Fruit fly (Drosophila melanogaster) whole organism, embryonic: Measurements from ENCODE around the gene H2.0.

Experiments used
- Antp ChIP-seq: fragments of 200-800 bp; sonication (Bioruptor generic); optimal IDR thresholded peaks from 3 replicates; lab custom pipeline; 2016; ENCODE audit warnings: missing biosample characterization, missing genetic modification characterization
- Atf-2 ChIP-seq: fragments of 200-800 bp; sonication (Bioruptor generic); optimal IDR thresholded peaks from 2 replicates; lab custom pipeline; 2016; ENCODE audit warnings: missing biosample characterization, missing genetic modification characterization
- Atf3 ChIP-seq: fragments of 200-800 bp; sonication (Bioruptor generic); optimal IDR thresholded peaks from 3 replicates; lab custom pipeline; 2016; ENCODE audit warnings: missing biosample characterization, missing genetic modification characterization
- B-H2 ChIP-seq: fragments of 200-800 bp; sonication (Bioruptor generic); optimal IDR thresholded peaks from 2 replicates; lab custom pipeline; 2018; ENCODE audit warnings: missing biosample characterization, mild to moderate bottlenecking, missing genetic modification characterization
- CG10267 ChIP-seq: fragments of 200-800 bp; sonication (Bioruptor generic); optimal IDR thresholded peaks from 2 replicates; lab custom pipeline; 2018; ENCODE audit warnings: missing biosample characterization, mild to moderate bottlenecking, missing genetic modification characterization, moderate library complexity
- CG10654 ChIP-seq: fragments of 200-800 bp; sonication (Bioruptor generic); optimal IDR thresholded peaks from 2 replicates; lab custom pipeline; 2016; ENCODE audit warnings: missing biosample characterization, missing genetic modification characterization
- CG11723 ChIP-seq: fragments of 200-800 bp; sonication (Bioruptor generic); optimal IDR thresholded peaks from 2 replicates; lab custom pipeline; 2017; ENCODE audit warnings: missing biosample characterization, mild to moderate bottlenecking, missing genetic modification characterization
- CG12219 ChIP-seq: fragments of 200-800 bp; sonication (Bioruptor generic); optimal IDR thresholded peaks from 3 replicates; lab custom pipeline; 2018; ENCODE audit warnings: missing biosample characterization, mild to moderate bottlenecking, missing genetic modification characterization
- CG12391 ChIP-seq: fragments of 200-800 bp; sonication (Bioruptor generic); optimal IDR thresholded peaks from 3 replicates; lab custom pipeline; 2018; ENCODE audit warnings: missing biosample characterization, mild to moderate bottlenecking, missing genetic modification characterization, moderate library complexity
- CG13123 ChIP-seq: fragments of 200-800 bp; sonication (Bioruptor generic); optimal IDR thresholded peaks from 2 replicates; lab custom pipeline; 2016; ENCODE audit warnings: missing biosample characterization, missing genetic modification characterization
- CG14710 ChIP-seq: fragments of 200-800 bp; sonication (Bioruptor generic); optimal IDR thresholded peaks from 3 replicates; lab custom pipeline; 2019; ENCODE audit warnings: missing biosample characterization, mild to moderate bottlenecking, missing genetic modification characterization, moderate library complexity
- CG16863 ChIP-seq: fragments of 200-800 bp; sonication (Bioruptor generic); optimal IDR thresholded peaks from 3 replicates; lab custom pipeline; 2016; ENCODE audit warnings: missing biosample characterization, missing genetic modification characterization
- CG17359 ChIP-seq: fragments of 200-800 bp; sonication (Bioruptor generic); optimal IDR thresholded peaks from 3 replicates; lab custom pipeline; 2018; ENCODE audit warnings: missing biosample characterization, mild to moderate bottlenecking, missing genetic modification characterization, moderate library complexity
- CG18262 ChIP-seq: fragments of 200-800 bp; optimal IDR thresholded peaks from 3 replicates; lab custom pipeline; 2019; ENCODE audit warnings: missing biosample characterization, mild to moderate bottlenecking, missing genetic modification characterization, moderate library complexity
- CG18476 ChIP-seq: fragments of 200-800 bp; sonication (Bioruptor generic); optimal IDR thresholded peaks from 2 replicates; lab custom pipeline; 2016; ENCODE audit warnings: missing biosample characterization, mild to moderate bottlenecking, missing genetic modification characterization
- CG33557 ChIP-seq: fragments of 200-800 bp; sonication (Bioruptor generic); optimal IDR thresholded peaks from 2 replicates; lab custom pipeline; 2019; ENCODE audit warnings: missing biosample characterization, mild to moderate bottlenecking, missing genetic modification characterization, moderate library complexity
- CG34422 ChIP-seq: fragments of 200-800 bp; sonication (Bioruptor generic); IDR thresholded peaks from 3 replicates; pipeline ENCODE4 v1.3.6; 2022; ENCODE audit warnings: missing biosample characterization, missing genetic modification characterization
- CG3995 ChIP-seq: fragments of 200-800 bp; sonication (Bioruptor generic); optimal IDR thresholded peaks from 3 replicates; lab custom pipeline; 2016; ENCODE audit warnings: missing biosample characterization, missing genetic modification characterization
- CG6254 ChIP-seq: fragments of 200-800 bp; sonication (Bioruptor generic); optimal IDR thresholded peaks from 3 replicates; lab custom pipeline; 2017; ENCODE audit warnings: mild to moderate bottlenecking, missing biosample characterization, missing genetic modification reagents, missing genetic modification characterization
- CG7839 ChIP-seq: fragments of 200-800 bp; sonication (Bioruptor generic); optimal IDR thresholded peaks from 3 replicates; lab custom pipeline; 2018; ENCODE audit warnings: missing biosample characterization, mild to moderate bottlenecking, missing genetic modification characterization, moderate library complexity
- CG9609 ChIP-seq: fragments of 200-800 bp; sonication (Bioruptor generic); optimal IDR thresholded peaks from 3 replicates; lab custom pipeline; 2016; ENCODE audit warnings: missing biosample characterization, missing genetic modification characterization
- CG9727 ChIP-seq: fragments of 200-800 bp; sonication (Bioruptor generic); optimal IDR thresholded peaks from 3 replicates; lab custom pipeline; 2017; ENCODE audit warnings: missing biosample characterization, mild to moderate bottlenecking, missing genetic modification characterization
- CHES-1-like ChIP-seq: fragments of 200-800 bp; sonication (Bioruptor generic); optimal IDR thresholded peaks from 2 replicates; lab custom pipeline; 2016; ENCODE audit warnings: missing biosample characterization, missing genetic modification characterization
- Chrac-16 ChIP-seq: fragments of 200-800 bp; sonication (Bioruptor generic); optimal IDR thresholded peaks from 3 replicates; lab custom pipeline; 2016; ENCODE audit warnings: missing biosample characterization, missing genetic modification characterization
- CrebB ChIP-seq: fragments of 200-800 bp; sonication (Bioruptor generic); optimal IDR thresholded peaks from 3 replicates; lab custom pipeline; 2018; ENCODE audit warnings: missing biosample characterization, mild to moderate bottlenecking, missing genetic modification characterization
- Dp ChIP-seq: fragments of 200-800 bp; sonication (Bioruptor generic); optimal IDR thresholded peaks from 2 replicates; lab custom pipeline; 2018; ENCODE audit warnings: missing biosample characterization, mild to moderate bottlenecking, missing genetic modification characterization, moderate library complexity
- Fer3 ChIP-seq: fragments of 200-800 bp; sonication (Bioruptor generic); optimal IDR thresholded peaks from 2 replicates; lab custom pipeline; 2018; ENCODE audit warnings: missing biosample characterization, mild to moderate bottlenecking, missing genetic modification characterization, moderate library complexity
- Hmx ChIP-seq: fragments of 200-800 bp; sonication (Bioruptor generic); optimal IDR thresholded peaks from 2 replicates; lab custom pipeline; 2016; ENCODE audit warnings: missing biosample characterization, missing genetic modification characterization
- Jarid2 ChIP-seq: fragments of 200-800 bp; sonication (Bioruptor generic); optimal IDR thresholded peaks from 3 replicates; lab custom pipeline; 2017; ENCODE audit warnings: mild to moderate bottlenecking, missing biosample characterization, missing genetic modification reagents, missing genetic modification characterization
- Neu2 ChIP-seq: fragments of 200-800 bp; sonication (Bioruptor generic); optimal IDR thresholded peaks from 3 replicates; lab custom pipeline; 2016; ENCODE audit warnings: missing biosample characterization, missing genetic modification characterization, borderline replicate concordance
- Oli ChIP-seq: fragments of 200-800 bp; sonication (Bioruptor generic); optimal IDR thresholded peaks from 2 replicates; lab custom pipeline; 2018; ENCODE audit warnings: missing biosample characterization, mild to moderate bottlenecking, missing genetic modification characterization, moderate library complexity
- Pdp1 ChIP-seq, 2 experiments: fragments of 200-800 bp; sonication (Bioruptor generic); optimal IDR thresholded peaks; 3 replicates each; lab custom pipeline; 2016; ENCODE audit warnings: missing biosample characterization in 2 of 2, missing genetic modification characterization in 2 of 2, mild to moderate bottlenecking in 1 of 2, moderate library complexity in 1 of 2
- Sry-δ ChIP-seq: fragments of 200-800 bp; sonication (Bioruptor generic); optimal IDR thresholded peaks from 2 replicates; lab custom pipeline; 2016; ENCODE audit warnings: missing biosample characterization, missing genetic modification characterization
- Tbp ChIP-seq: fragments of >200 bp; optimal IDR thresholded peaks from 2 replicates; lab custom pipeline; 2018; ENCODE audit warnings: missing biosample characterization, missing genetic modification characterization
- ash1 ChIP-seq: fragments of 200-800 bp; sonication (Bioruptor generic); optimal IDR thresholded peaks from 2 replicates; lab custom pipeline; 2018; ENCODE audit warnings: missing biosample characterization, mild to moderate bottlenecking, missing genetic modification characterization
- chif ChIP-seq, 2 experiments: fragments of 200-800 bp; sonication (Bioruptor generic); optimal IDR thresholded peaks; 3 replicates each; lab custom pipeline; 2016; ENCODE audit warnings: missing biosample characterization in 2 of 2, missing genetic modification characterization in 2 of 2
- crc ChIP-seq: fragments of 200-800 bp; sonication (Bioruptor generic); optimal IDR thresholded peaks from 2 replicates; lab custom pipeline; 2016; ENCODE audit warnings: missing biosample characterization, missing genetic modification characterization
- disco-r ChIP-seq: fragments of 200-800 bp; sonication (Bioruptor generic); optimal IDR thresholded peaks from 2 replicates; lab custom pipeline; 2016; ENCODE audit warnings: missing biosample characterization, missing genetic modification characterization
- dysf ChIP-seq: fragments of 200-800 bp; sonication (Bioruptor generic); IDR thresholded peaks from 3 replicates; pipeline ENCODE4 v1.3.6; 2022; ENCODE audit warnings: missing biosample characterization, missing genetic modification characterization
- kni ChIP-seq: fragments of 200-800 bp; sonication (Bioruptor generic); optimal IDR thresholded peaks from 3 replicates; lab custom pipeline; 2017; ENCODE audit warnings: mild to moderate bottlenecking, missing biosample characterization, missing genetic modification reagents, missing genetic modification characterization
- lilli ChIP-seq: fragments of 200-800 bp; sonication (Bioruptor generic); optimal IDR thresholded peaks from 3 replicates; lab custom pipeline; 2016; ENCODE audit warnings: missing biosample characterization, missing genetic modification characterization
- mirr ChIP-seq: fragments of 200-800 bp; sonication (Bioruptor generic); optimal IDR thresholded peaks from 3 replicates; lab custom pipeline; 2018; ENCODE audit warnings: missing biosample characterization, mild to moderate bottlenecking, missing genetic modification characterization
- oc ChIP-seq: fragments of 200-800 bp; sonication (Bioruptor generic); optimal IDR thresholded peaks from 2 replicates; lab custom pipeline; 2018; ENCODE audit warnings: missing biosample characterization, mild to moderate bottlenecking, missing genetic modification characterization, moderate library complexity
- otp ChIP-seq: fragments of 200-800 bp; sonication (Bioruptor generic); IDR thresholded peaks from 3 replicates; pipeline ENCODE4, ENCODE4 v1.3.6; 2022; ENCODE audit warnings: missing biosample characterization, missing genetic modification characterization
- pho ChIP-seq: fragments of 200-800 bp; sonication (Bioruptor generic); optimal IDR thresholded peaks from 2 replicates; lab custom pipeline; 2016; ENCODE audit warnings: missing biosample characterization, missing genetic modification characterization
- phol ChIP-seq: fragments of 200-800 bp; sonication (Bioruptor generic); optimal IDR thresholded peaks from 3 replicates; lab custom pipeline; 2018; ENCODE audit warnings: missing biosample characterization, mild to moderate bottlenecking, missing genetic modification characterization, moderate library complexity
- pros ChIP-seq: fragments of 200-800 bp; sonication (Bioruptor generic); optimal IDR thresholded peaks from 3 replicates; lab custom pipeline; 2019; ENCODE audit warnings: missing biosample characterization, mild to moderate bottlenecking, missing genetic modification characterization, moderate library complexity
- seq ChIP-seq: fragments of 200-800 bp; sonication (Bioruptor generic); IDR thresholded peaks from 2 replicates; pipeline ENCODE4 v1.3.6; 2022; ENCODE audit warnings: missing biosample characterization, missing genetic modification characterization
- tin ChIP-seq: fragments of 200-800 bp; sonication (Bioruptor generic); optimal IDR thresholded peaks from 3 replicates; lab custom pipeline; 2016; ENCODE audit warnings: missing biosample characterization, missing genetic modification characterization
- trh ChIP-seq: fragments of 200-800 bp; sonication (Bioruptor generic); optimal IDR thresholded peaks from 2 replicates; lab custom pipeline; 2016; ENCODE audit warnings: missing biosample characterization, missing genetic modification characterization
- unpg ChIP-seq: fragments of 200-800 bp; sonication (Bioruptor generic); optimal IDR thresholded peaks from 3 replicates; lab custom pipeline; 2018; ENCODE audit warnings: missing biosample characterization, mild to moderate bottlenecking, missing genetic modification characterization, moderate library complexity

Gene H2.0

DNA sequence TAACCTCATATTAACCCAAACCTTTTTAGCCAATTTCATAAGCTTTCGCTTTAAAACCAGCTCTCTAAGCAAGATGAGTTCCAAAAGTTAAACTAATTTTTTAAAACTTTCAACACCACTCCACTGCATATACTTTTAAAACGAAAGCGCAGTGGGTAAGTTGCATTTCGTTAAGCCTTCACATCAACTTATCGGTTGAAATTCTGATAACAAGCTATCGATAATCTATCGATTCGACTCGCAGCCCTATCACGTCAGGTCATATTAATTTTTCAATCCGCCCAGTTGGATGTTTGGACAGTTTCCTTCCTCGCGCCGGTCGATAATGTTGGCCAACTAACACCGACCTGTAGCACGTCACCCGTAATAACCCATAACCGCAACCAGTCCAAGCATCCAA is 33.1 kb downstream of the H2.0 start, which contains the start of gene ifc (continued):
- TF ChIP-seq pros (no peak), CG17359 (tag; lab: Kevin White, UChicago) (peak; percentile 41), CG13123 (GFP tag; lab: Kevin White, UChicago) (peak; percentile 51), CG12391 (peak; percentile 74), CG18262 (tag; lab: Kevin White, UChicago) (peak; percentile 50), Neu2 (peak; percentile 82), CG34422 (GFP tag; lab: Robert Waterston, UW) (no peak), CG16863 (GFP tag; lab: Kevin White, UChicago) (peak; percentile 25), mirr (peak; percentile 7), B-H2 (GFP tag; lab: Kevin White, UChicago) (peak; percentile 76), CG10654 (GFP tag; lab: Kevin White, UChicago) (peak; percentile 42), phol (tag; lab: Kevin White, UChicago) (peak; percentile 77), tin (GFP tag; lab: Kevin White, UChicago) (peak; percentile 35), dysf (no peak), CHES-1-like (GFP tag; lab: Kevin White, UChicago) (peak; percentile 76), Tbp (GFP tag; lab: Kevin White, UChicago) (no peak), oc (tag; lab: Kevin White, UChicago) (peak; percentile 87), CG3995 (peak; percentile 17), Fer3 (tag; lab: Kevin White, UChicago) (peak; percentile 64), Sry-δ (GFP tag; lab: Kevin White, UChicago) (peak; percentile 82), CG33557 (GFP tag; lab: Kevin White, UChicago) (peak; percentile 44), CG9727 (peak; percentile 54), Hmx (GFP tag; lab: Kevin White, UChicago) (no peak), chif (GFP tag; optimal IDR thresholded peaks at IDR 0.05; lab: Kevin White, UChicago) (peak in 1 of 2 experiments; percentile 59), CG12219 (peak; percentile 5), Jarid2 (peak; percentile 46), otp (no peak), lilli (GFP tag; lab: Kevin White, UChicago) (peak; percentile 76), CG9609 (GFP tag; lab: Kevin White, UChicago) (peak; percentile 32), CG18476 (GFP tag; lab: Kevin White, UChicago) (peak; percentile 76), kni (GFP tag; lab: Kevin White, UChicago) (no peak), pho (GFP tag; lab: Kevin White, UChicago) (peak; percentile 35), ash1 (GFP tag; lab: Kevin White, UChicago) (peak; percentile 23), crc (peak; percentile 1), Pdp1 (GFP tag; optimal IDR thresholded peaks at IDR 0.05; lab: Kevin White, UChicago) (peak; percentile 68 to 72), seq (no peak), CrebB (tag; lab: Kevin White, UChicago) (peak; percentile 7), CG7839 (peak; percentile 58), CG11723 (GFP tag; lab: Kevin White, UChicago) (peak; percentile 7), Atf-2 (GFP tag; lab: Kevin White, UChicago) (peak; percentile 45), CG10267 (tag; lab: Kevin White, UChicago) (peak; percentile 77), CG6254 (peak; percentile 0), Oli (tag; lab: Kevin White, UChicago) (peak; percentile 23), unpg (GFP tag; lab: Kevin White, UChicago) (peak; percentile 42), Chrac-16 (GFP tag; lab: Kevin White, UChicago) (peak; percentile 57), Atf3 (GFP tag; lab: Kevin White, UChicago) (peak; percentile 5), Antp (peak; percentile 57), CG14710 (tag; lab: Kevin White, UChicago) (peak; percentile 81), trh (GFP tag; lab: Kevin White, UChicago) (peak; percentile 4), Dp (GFP tag; lab: Kevin White, UChicago) (peak; percentile 63), disco-r (GFP tag; lab: Kevin White, UChicago) (peak; percentile 19)
